Fruit fly (Drosophila melanogaster): ENCODE measurements around the gene CG14989.

- no peak for TF ChIP-seq ttk (optimal IDR thresholded peaks at IDR 0.05)
- no peak for TF ChIP-seq psq (optimal IDR thresholded peaks at IDR 0.05)
- TF ChIP-seq Myc (optimal IDR thresholded peaks at IDR 0.05), result no peak
Measured at dm6 chr3L:4083442-4083841, 3.9 kb upstream of the CG14989 start.
